Worm (Caenorhabditis elegans): Measurements from ENCODE around the gene C14C6.5.

C14C6.5 gene

ce11 chrV:536571-536970 lies at the start of gene C14C6.5:
TSS of gene C14C6.5 (plus strand) at chrV:536628.
- TF ChIP-seq T22C8.4 (GFP tag; IDR thresholded peaks at IDR 0.05) (no peak), cog-1 (tag; optimal IDR thresholded peaks at IDR 0.05) (no peak), ztf-23 (GFP tag; IDR thresholded peaks at IDR 0.05) (no peak), med-1 (GFP tag; optimal IDR thresholded peaks at IDR 0.05; ENCODE audit: insufficient read depth) (no peak), tab-1 (GFP tag; IDR thresholded peaks at IDR 0.05) (no peak), ref-1 (GFP tag; conservative IDR thresholded peaks at IDR 0.05) (no peak)

- TF ChIP-seq T22C8.4 (GFP tag; IDR thresholded peaks at IDR 0.05): no peak
- no peak for TF ChIP-seq ztf-23 (GFP tag; IDR thresholded peaks at IDR 0.05)
- no peak for TF ChIP-seq cog-1 (tag; optimal IDR thresholded peaks at IDR 0.05)
- no peak for TF ChIP-seq med-1 (GFP tag; optimal IDR thresholded peaks at IDR 0.05; ENCODE audit: insufficient read depth)
- no peak for TF ChIP-seq tab-1 (GFP tag; IDR thresholded peaks at IDR 0.05)
- no peak for TF ChIP-seq flt-1 (GFP tag; IDR thresholded peaks at IDR 0.05)
- TF ChIP-seq ztf-29 (GFP tag; IDR thresholded peaks at IDR 0.05): no peak
- TF ChIP-seq ref-1 (GFP tag; conservative IDR thresholded peaks at IDR 0.05): no peak
- TF ChIP-seq klf-2 (GFP tag; conservative IDR thresholded peaks at IDR 0.05): no peak
Observed at ce11 chrV:486684-487083, 49.7 kb upstream of the C14C6.5 start, which contains the start of gene nhr-211. TSS of gene nhr-211 (plus strand) at chrV:486984.

ce11 chrV:487980-488379 lies 48.4 kb upstream of the C14C6.5 start:
- TF ChIP-seq ztf-29 (GFP tag; IDR thresholded peaks at IDR 0.05): no peak
- no peak for TF ChIP-seq tab-1 (GFP tag; IDR thresholded peaks at IDR 0.05)
- TF ChIP-seq cog-1 (tag; optimal IDR thresholded peaks at IDR 0.05): no peak
- no peak for TF ChIP-seq klf-2 (GFP tag; conservative IDR thresholded peaks at IDR 0.05)
- no peak for TF ChIP-seq med-1 (GFP tag; optimal IDR thresholded peaks at IDR 0.05; ENCODE audit: insufficient read depth)
- TF ChIP-seq T22C8.4 (GFP tag; IDR thresholded peaks at IDR 0.05): no peak
- TF ChIP-seq ztf-23 (GFP tag; IDR thresholded peaks at IDR 0.05): no peak
- no peak for TF ChIP-seq flt-1 (GFP tag; IDR thresholded peaks at IDR 0.05)
- no peak for TF ChIP-seq ref-1 (GFP tag; conservative IDR thresholded peaks at IDR 0.05)

- TF ChIP-seq cog-1 (tag; optimal IDR thresholded peaks at IDR 0.05) (no peak), med-1 (GFP tag; optimal IDR thresholded peaks at IDR 0.05; ENCODE audit: insufficient read depth) (no peak), ztf-23 (GFP tag; IDR thresholded peaks at IDR 0.05) (no peak), klf-2 (GFP tag; conservative IDR thresholded peaks at IDR 0.05) (no peak), ref-1 (GFP tag; conservative IDR thresholded peaks at IDR 0.05) (no peak), T22C8.4 (GFP tag; IDR thresholded peaks at IDR 0.05) (no peak), flt-1 (GFP tag; IDR thresholded peaks at IDR 0.05) (no peak), tab-1 (GFP tag; IDR thresholded peaks at IDR 0.05) (no peak), ztf-29 (GFP tag; IDR thresholded peaks at IDR 0.05) (no peak)
Observed at ce11 chrV:489320-489719, 47.1 kb upstream of the C14C6.5 start, which contains the start of gene nhr-106. TSS of gene nhr-106 (plus strand) at chrV:489620.

- no peak for TF ChIP-seq ref-1 (GFP tag; conservative IDR thresholded peaks at IDR 0.05)
- TF ChIP-seq T22C8.4 (GFP tag; IDR thresholded peaks at IDR 0.05): no peak
- TF ChIP-seq klf-2 (GFP tag; conservative IDR thresholded peaks at IDR 0.05): no peak
- no peak for TF ChIP-seq ztf-29 (GFP tag; IDR thresholded peaks at IDR 0.05)
- no peak for TF ChIP-seq ztf-23 (GFP tag; IDR thresholded peaks at IDR 0.05)
- no peak for TF ChIP-seq med-1 (GFP tag; optimal IDR thresholded peaks at IDR 0.05; ENCODE audit: insufficient read depth)
- TF ChIP-seq tab-1 (GFP tag; IDR thresholded peaks at IDR 0.05): no peak
- TF ChIP-seq cog-1 (tag; optimal IDR thresholded peaks at IDR 0.05): no peak
- no peak for TF ChIP-seq flt-1 (GFP tag; IDR thresholded peaks at IDR 0.05)
Observed at ce11 chrV:491432-491831, 45.0 kb upstream of the C14C6.5 start, which contains the start of gene str-196. TSS of gene str-196 (plus strand) at chrV:491732.

- TF ChIP-seq ref-1 (GFP tag; conservative IDR thresholded peaks at IDR 0.05) (no peak), cog-1 (tag; optimal IDR thresholded peaks at IDR 0.05) (no peak), T22C8.4 (GFP tag; IDR thresholded peaks at IDR 0.05) (0 out of 2 replicates have a peak, but pooled peaks have one; percentile 29)
Observed at ce11 chrV:494284-494683, 42.1 kb upstream of the C14C6.5 start, which contains the start of gene nhr-131. TSS of gene nhr-131 (plus strand) at chrV:494370.

- TF ChIP-seq klf-2 (GFP tag; conservative IDR thresholded peaks at IDR 0.05) (no peak), tab-1 (GFP tag; IDR thresholded peaks at IDR 0.05) (no peak), flt-1 (GFP tag; IDR thresholded peaks at IDR 0.05) (no peak), ref-1 (GFP tag; conservative IDR thresholded peaks at IDR 0.05) (no peak), T22C8.4 (GFP tag; IDR thresholded peaks at IDR 0.05) (no peak), cog-1 (tag; optimal IDR thresholded peaks at IDR 0.05) (no peak), ztf-29 (GFP tag; IDR thresholded peaks at IDR 0.05) (no peak), ztf-23 (GFP tag; IDR thresholded peaks at IDR 0.05) (no peak), med-1 (GFP tag; optimal IDR thresholded peaks at IDR 0.05; ENCODE audit: insufficient read depth) (no peak)
Observed at ce11 chrV:497399-497798, 39.0 kb upstream of the C14C6.5 start, which contains the start of gene T01G6.1. TSS of gene T01G6.1 (plus strand) at chrV:497699.

- TF ChIP-seq med-1 (GFP tag; optimal IDR thresholded peaks at IDR 0.05; ENCODE audit: insufficient read depth) (no peak), tab-1 (GFP tag; IDR thresholded peaks at IDR 0.05) (no peak), flt-1 (GFP tag; IDR thresholded peaks at IDR 0.05) (no peak), ztf-29 (GFP tag; IDR thresholded peaks at IDR 0.05) (no peak), ref-1 (GFP tag; conservative IDR thresholded peaks at IDR 0.05) (no peak), cog-1 (tag; optimal IDR thresholded peaks at IDR 0.05) (no peak), ztf-23 (GFP tag; IDR thresholded peaks at IDR 0.05) (no peak), klf-2 (GFP tag; conservative IDR thresholded peaks at IDR 0.05) (no peak), T22C8.4 (GFP tag; IDR thresholded peaks at IDR 0.05) (no peak)
Observed at ce11 chrV:500535-500934, 35.9 kb upstream of the C14C6.5 start.

ce11 chrV:501230-501629 lies 35.2 kb upstream of the C14C6.5 start, which contains the start of gene str-256:
TSS of gene str-256 (minus strand) at chrV:501330.
- no peak for TF ChIP-seq med-1 (GFP tag; optimal IDR thresholded peaks at IDR 0.05; ENCODE audit: insufficient read depth)
- no peak for TF ChIP-seq klf-2 (GFP tag; conservative IDR thresholded peaks at IDR 0.05)
- no peak for TF ChIP-seq ztf-29 (GFP tag; IDR thresholded peaks at IDR 0.05)
- no peak for TF ChIP-seq tab-1 (GFP tag; IDR thresholded peaks at IDR 0.05)
- no peak for TF ChIP-seq ref-1 (GFP tag; conservative IDR thresholded peaks at IDR 0.05)
- no peak for TF ChIP-seq ztf-23 (GFP tag; IDR thresholded peaks at IDR 0.05)
- no peak for TF ChIP-seq flt-1 (GFP tag; IDR thresholded peaks at IDR 0.05)
- no peak for TF ChIP-seq cog-1 (tag; optimal IDR thresholded peaks at IDR 0.05)
- TF ChIP-seq T22C8.4 (GFP tag; IDR thresholded peaks at IDR 0.05): no peak

- no peak for TF ChIP-seq ztf-29 (GFP tag; IDR thresholded peaks at IDR 0.05)
- TF ChIP-seq med-1 (GFP tag; optimal IDR thresholded peaks at IDR 0.05; ENCODE audit: insufficient read depth): no peak
- no peak for TF ChIP-seq cog-1 (tag; optimal IDR thresholded peaks at IDR 0.05)
- TF ChIP-seq ref-1 (GFP tag; conservative IDR thresholded peaks at IDR 0.05): no peak
- TF ChIP-seq klf-2 (GFP tag; conservative IDR thresholded peaks at IDR 0.05): no peak
- no peak for TF ChIP-seq tab-1 (GFP tag; IDR thresholded peaks at IDR 0.05)
- TF ChIP-seq T22C8.4 (GFP tag; IDR thresholded peaks at IDR 0.05): no peak
- TF ChIP-seq ztf-23 (GFP tag; IDR thresholded peaks at IDR 0.05): no peak
- TF ChIP-seq flt-1 (GFP tag; IDR thresholded peaks at IDR 0.05): no peak
Observed at ce11 chrV:502803-503273, 33.6 kb upstream of the C14C6.5 start, which contains the start of gene T01G6.10. TSS of gene T01G6.10 (minus strand) at chrV:503223.

All from whole organism, midembryonic.